Worm (Caenorhabditis elegans): ENCODE measurements around the gene lido-16.

lido-16 gene

DNA sequence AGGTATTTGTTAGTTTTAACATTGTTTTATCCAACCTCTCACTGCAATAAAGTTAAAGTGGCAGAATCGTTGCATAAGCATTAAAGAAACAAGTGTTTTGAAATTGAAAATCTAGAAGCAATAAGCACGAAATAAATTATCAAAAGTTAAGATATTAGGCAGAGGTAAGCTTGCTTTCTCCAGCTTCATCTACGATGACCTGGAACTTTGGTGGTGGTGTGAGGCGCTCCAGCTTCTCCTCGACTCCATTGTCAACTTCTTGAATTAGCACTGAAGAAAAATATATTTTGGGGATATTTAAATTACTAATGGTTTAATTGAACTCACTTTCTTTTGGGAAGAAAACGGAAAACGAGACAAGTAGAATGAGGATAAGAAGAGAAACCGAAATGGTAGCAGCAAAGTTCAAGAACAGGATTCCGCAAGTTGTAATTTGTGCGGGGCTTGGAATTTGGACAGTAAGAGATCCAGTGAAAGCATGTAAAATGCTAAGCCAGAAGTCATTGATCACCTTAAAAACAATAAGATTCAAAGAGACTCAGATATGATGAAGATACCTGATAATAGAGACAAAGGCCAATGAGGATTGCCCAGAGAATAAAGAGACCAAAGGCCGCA is 9.0 kb upstream of the lido-16 start:
- TF ChIP-seq lin-13 (tag; optimal IDR thresholded peaks at IDR 0.05) = no peak
- no peak for TF ChIP-seq pha-4 (tag; optimal IDR thresholded peaks at IDR 0.05)
- no peak for TF ChIP-seq snpc-4 (tag; optimal IDR thresholded peaks at IDR 0.05)
- no peak for TF ChIP-seq ceh-43 (GFP tag; optimal IDR thresholded peaks at IDR 0.05)

DNA sequence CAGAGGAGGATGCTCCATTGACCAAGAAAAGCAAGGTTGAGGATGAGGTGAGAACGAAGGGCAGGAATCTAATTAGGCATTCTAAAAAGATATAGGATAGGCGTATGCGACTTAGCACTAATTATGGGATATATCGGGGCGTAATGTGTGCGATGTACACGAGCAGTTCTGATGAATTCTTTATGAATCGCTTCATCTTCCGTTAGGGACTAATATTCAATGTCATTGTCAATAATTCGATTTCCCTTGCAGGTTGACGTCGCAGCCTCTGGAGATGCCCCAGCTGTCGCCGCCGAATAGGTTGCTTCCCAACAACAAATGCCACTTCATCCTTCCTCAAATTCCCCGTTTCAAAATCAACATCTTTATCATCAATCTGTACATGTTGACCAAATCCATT is 8.4 kb upstream of the lido-16 start:
- TF ChIP-seq mls-2 (tag; optimal IDR thresholded peaks at IDR 0.05) (no peak), ces-1 (GFP tag; optimal IDR thresholded peaks at IDR 0.05) (peak; percentile 90)

DNA sequence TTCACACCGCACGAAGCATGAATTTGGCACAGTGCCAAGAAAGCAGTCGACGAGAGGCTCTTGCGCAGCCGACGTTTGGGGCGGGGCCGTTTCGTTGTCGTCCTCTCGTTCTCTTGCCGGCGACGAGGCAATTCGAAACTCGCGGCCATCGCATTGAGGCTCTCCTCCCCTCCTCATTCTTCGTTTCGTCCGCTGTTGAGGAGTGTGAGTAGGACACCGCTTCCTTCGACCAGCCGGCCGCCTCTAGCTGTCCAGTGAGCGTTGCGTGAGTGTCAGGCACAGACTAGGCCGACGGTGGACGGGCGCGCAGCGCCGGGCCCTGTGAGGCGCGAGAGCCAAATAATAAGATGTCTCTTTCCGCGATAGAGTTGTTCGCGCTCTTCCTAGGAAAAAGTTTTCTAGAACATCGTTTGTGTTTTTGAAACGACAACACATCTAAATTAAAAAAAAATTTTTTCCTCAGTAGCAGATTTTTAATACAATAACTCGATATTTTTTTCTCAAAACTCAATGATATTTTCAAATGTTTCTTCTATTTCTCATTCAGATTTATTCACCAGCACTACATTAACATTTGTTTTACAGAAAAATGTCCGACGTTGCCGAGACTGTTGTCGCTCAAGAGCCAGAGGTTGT is 7.2 kb upstream of the lido-16 start, which contains the start of the genes T28D9.11 and T28D9.1:
Gene T28D9.11 (minus strand): TSS at position 177 of the 636 bp plus-strand sequence.
Gene T28D9.1 (plus strand): TSS at position 586 of the 636 bp plus-strand sequence.
- peak; percentile 58 for TF ChIP-seq ham-2 (GFP tag; optimal IDR thresholded peaks at IDR 0.05)
- TF ChIP-seq cnd-1 (tag; optimal IDR thresholded peaks at IDR 0.05) = peak; percentile 75
- TF ChIP-seq elt-1 (tag; optimal IDR thresholded peaks at IDR 0.05; ENCODE audit: borderline replicate concordance, insufficient read depth) = no peak
- no peak for TF ChIP-seq nhr-12 (tag; optimal IDR thresholded peaks at IDR 0.05)
- peak; percentile 67 for TF ChIP-seq mls-2 (tag; optimal IDR thresholded peaks at IDR 0.05)
- peak; percentile 29 for TF ChIP-seq ztf-11 (tag; optimal IDR thresholded peaks at IDR 0.05)
- peak; percentile 29 for TF ChIP-seq hlh-1 (tag; optimal IDR thresholded peaks at IDR 0.05)
- TF ChIP-seq snpc-4 (tag; optimal IDR thresholded peaks at IDR 0.05) = no peak
- TF ChIP-seq M03D4.4 (tag; optimal IDR thresholded peaks at IDR 0.05) = peak; percentile 74
- TF ChIP-seq drap-1 (GFP tag; optimal IDR thresholded peaks at IDR 0.05) = peak; percentile 48
- TF ChIP-seq sptf-1 (tag; optimal IDR thresholded peaks at IDR 0.05) = peak; percentile 64
- TF ChIP-seq unc-120 (tag; optimal IDR thresholded peaks at IDR 0.05; ENCODE audit: poor library complexity, severe bottlenecking) = peak; percentile 37
- TF ChIP-seq ceh-43 (GFP tag; optimal IDR thresholded peaks at IDR 0.05) = peak; percentile 19
- peak; percentile 31 for TF ChIP-seq lin-32 (GFP tag; optimal IDR thresholded peaks at IDR 0.05)

DNA sequence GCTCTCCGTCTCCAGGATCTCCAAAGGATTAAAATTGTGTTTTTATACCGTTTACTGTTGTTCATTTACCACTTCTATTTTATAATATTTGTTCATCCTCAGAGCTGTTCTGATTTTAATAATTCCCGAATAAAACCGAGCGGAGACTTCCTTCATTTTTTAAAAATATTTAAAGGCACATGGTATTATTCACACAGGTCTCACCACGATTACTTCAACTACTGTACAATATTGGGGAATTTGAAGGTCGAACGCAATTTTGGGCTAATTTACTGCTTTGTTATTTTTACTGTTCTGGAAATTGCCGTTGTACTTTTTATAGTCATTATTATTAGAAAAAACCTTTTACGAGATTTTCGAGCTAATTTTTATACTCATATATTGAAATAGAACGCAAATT is 6.4 kb upstream of the lido-16 start:
- TF ChIP-seq elt-3 (tag; optimal IDR thresholded peaks at IDR 0.05) (no peak), ceh-43 (GFP tag; optimal IDR thresholded peaks at IDR 0.05) (no peak), nhr-28 (tag; optimal IDR thresholded peaks at IDR 0.05) (no peak), zip-8 (tag; optimal IDR thresholded peaks at IDR 0.05) (no peak), lsy-2 (tag; optimal IDR thresholded peaks at IDR 0.05) (no peak), elt-1 (tag; optimal IDR thresholded peaks at IDR 0.05; ENCODE audit: borderline replicate concordance, insufficient read depth) (no peak)

ce11 chrII:6489711-6490184 is 5.0 kb upstream of the lido-16 start, which contains the start of the genes snr-3 and rsp-5:
snr-3 (minus strand) TSS chrII:6489761.
rsp-5 (plus strand) TSS chrII:6490165.
- TF ChIP-seq lsy-2 (tag; optimal IDR thresholded peaks at IDR 0.05) (peak; percentile 97), tbx-8 (GFP tag; optimal IDR thresholded peaks at IDR 0.05) (no peak), lin-13 (tag; optimal IDR thresholded peaks at IDR 0.05) (peak; percentile 55), drap-1 (GFP tag; optimal IDR thresholded peaks at IDR 0.05) (no peak), mab-5 (tag; optimal IDR thresholded peaks at IDR 0.05) (no peak), ztf-11 (tag; optimal IDR thresholded peaks at IDR 0.05) (no peak), ceh-39 (tag; optimal IDR thresholded peaks at IDR 0.05) (peak; percentile 8), nhr-28 (tag; optimal IDR thresholded peaks at IDR 0.05) (no peak), mep-1 (tag; optimal IDR thresholded peaks at IDR 0.05) (peak; percentile 83), ceh-43 (GFP tag; optimal IDR thresholded peaks at IDR 0.05) (no peak), unc-39 (tag; optimal IDR thresholded peaks at IDR 0.05) (no peak), nhr-237 (tag; optimal IDR thresholded peaks at IDR 0.05) (peak; percentile 56), zip-8 (tag; optimal IDR thresholded peaks at IDR 0.05) (no peak), flh-1 (GFP tag; optimal IDR thresholded peaks at IDR 0.05) (no peak), hlh-1 (tag; optimal IDR thresholded peaks at IDR 0.05) (peak; percentile 36), pha-4 (tag; optimal IDR thresholded peaks at IDR 0.05) (peak; percentile 66), elt-1 (tag; optimal IDR thresholded peaks at IDR 0.05; ENCODE audit: borderline replicate concordance, insufficient read depth) (no peak), lin-32 (GFP tag; optimal IDR thresholded peaks at IDR 0.05) (no peak), bed-3 (GFP tag; optimal IDR thresholded peaks at IDR 0.05) (no peak), blmp-1 (tag; optimal IDR thresholded peaks at IDR 0.05) (no peak), unc-62 (GFP tag; optimal IDR thresholded peaks at IDR 0.05) (no peak), sptf-1 (tag; optimal IDR thresholded peaks at IDR 0.05) (no peak), ham-2 (GFP tag; optimal IDR thresholded peaks at IDR 0.05) (no peak), ces-1 (GFP tag; optimal IDR thresholded peaks at IDR 0.05) (no peak)
